Fruit fly (Drosophila melanogaster): ENCODE measurements around the gene Inx6.
A peak's percentile ranks its signal among the peaks of the same experiment; 100 is the strongest.

DNA sequence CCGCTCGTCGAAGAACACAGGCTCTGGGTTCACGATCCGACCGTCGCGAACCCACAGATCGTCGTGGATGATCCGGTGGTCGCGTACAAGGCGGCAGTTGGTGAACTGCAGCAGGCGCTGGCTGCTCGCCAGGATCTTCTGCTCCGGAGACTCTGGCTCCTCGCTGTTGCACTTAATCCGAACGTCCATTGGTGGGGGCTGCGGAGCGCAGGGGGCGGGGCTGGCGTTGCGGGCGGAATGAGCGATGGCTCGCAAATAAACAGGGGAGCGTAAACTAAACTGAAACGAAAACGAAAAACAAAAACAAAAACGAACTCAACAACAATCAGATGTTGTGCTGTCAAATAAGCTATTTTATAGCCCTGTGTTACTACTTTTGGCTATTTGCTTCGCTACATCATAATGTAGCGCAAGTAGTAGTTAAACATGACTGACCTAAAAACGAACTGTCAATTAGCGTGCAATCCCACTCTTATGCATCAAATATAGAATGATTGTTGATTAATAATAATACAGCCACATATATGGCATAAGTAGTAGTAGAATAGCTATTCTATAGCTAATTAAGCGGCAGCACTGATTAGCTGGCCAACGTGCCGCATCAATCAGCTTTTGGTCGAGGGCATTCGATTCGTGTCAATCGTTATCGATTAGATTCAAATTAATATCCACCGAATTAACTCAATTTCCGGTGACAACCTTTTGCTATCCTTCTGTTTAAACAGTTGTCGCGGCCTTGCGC lies 12.5 kb downstream of the Inx6 start, which contains the start of gene CG17065:
- TF ChIP-seq toe (GFP tag; optimal IDR thresholded peaks at IDR 0.05), result no peak
- TF ChIP-seq bab1 (GFP tag; optimal IDR thresholded peaks at IDR 0.05), result peak; percentile 26
- peak; percentile 44 for TF ChIP-seq CG5204 (GFP tag; optimal IDR thresholded peaks at IDR 0.05)
- TF ChIP-seq Mnt (GFP tag; optimal IDR thresholded peaks at IDR 0.05), result no peak
- TF ChIP-seq pad (GFP tag; optimal IDR thresholded peaks at IDR 0.05), result no peak
